Worm (Caenorhabditis elegans) whole organism, L4/young adult: ENCODE results near the gene mrps-25.

Experiments
- W03F9.2 ChIP-seq: fragments of 150-350 bp; optimal IDR thresholded peaks from 2 replicates; lab custom pipeline; 2014; ENCODE audit warnings: missing biosample characterization, missing genetic modification characterization
- dao-5 ChIP-seq: sonication (generic microtip); optimal IDR thresholded peaks from 2 replicates; lab custom pipeline; 2016; ENCODE audit warnings: missing genotype, missing genetic modification characterization, moderate library complexity, missing compliant biosample characterization
- him-1 ChIP-seq: sonication (generic microtip); optimal IDR thresholded peaks from 2 replicates; lab custom pipeline; 2016; ENCODE audit warnings: missing genotype, missing genetic modification reagents, missing genetic modification characterization, missing compliant biosample characterization

mrps-25 gene

ce11 chrIV:1056263-1056942 is at the start of gene mrps-25, which contains the start of gene Y55F3AM.13:
Gene mrps-25 (plus strand): TSS chrIV:1056892.
Gene Y55F3AM.13 (minus strand): TSS chrIV:1056313.
- no peak for TF ChIP-seq dao-5
- no peak for TF ChIP-seq W03F9.2 (tag; lab: Kevin White, UChicago)
- no peak for TF ChIP-seq him-1

ce11 chrIV:1009546-1009945 is 47.1 kb upstream of the mrps-25 start, which contains the start of gene Y55F3AM.9:
Gene Y55F3AM.9 (minus strand): TSS chrIV:1009734.
- TF ChIP-seq him-1 = no peak
- no peak for TF ChIP-seq dao-5

- no peak for TF ChIP-seq him-1
- no peak for TF ChIP-seq dao-5
- TF ChIP-seq W03F9.2 (tag; lab: Kevin White, UChicago) = no peak
These were observed 46.5 kb upstream of the mrps-25 start, which contains the start of gene atg-3 for ce11 chrIV:1010212-1010611. Gene atg-3 (plus strand): TSS chrIV:1010512.

- TF ChIP-seq W03F9.2 (tag; lab: Kevin White, UChicago) = no peak
- TF ChIP-seq dao-5 = no peak
- no peak for TF ChIP-seq him-1
These were observed 44.9 kb upstream of the mrps-25 start for ce11 chrIV:1011776-1012175.

- peak; percentile 71 for TF ChIP-seq W03F9.2 (tag; lab: Kevin White, UChicago)
- no peak for TF ChIP-seq him-1
- no peak for TF ChIP-seq dao-5
These were observed 44.2 kb upstream of the mrps-25 start, which contains the start of gene rbm-39 for ce11 chrIV:1012447-1012846. Gene rbm-39 (plus strand): TSS chrIV:1012624.

- TF ChIP-seq W03F9.2 (tag; lab: Kevin White, UChicago) (no peak), dao-5 (no peak), him-1 (no peak)
These were observed 43.4 kb upstream of the mrps-25 start for ce11 chrIV:1013233-1013798.

ce11 chrIV:1015430-1015829 is 41.3 kb upstream of the mrps-25 start:
- no peak for TF ChIP-seq W03F9.2 (tag; lab: Kevin White, UChicago)

ce11 chrIV:1019801-1020200 is 36.9 kb upstream of the mrps-25 start:
- TF ChIP-seq him-1 (no peak), dao-5 (no peak), W03F9.2 (tag; lab: Kevin White, UChicago) (no peak)

ce11 chrIV:1029939-1030338 is 26.8 kb upstream of the mrps-25 start, which contains the start of gene abhd-14:
Gene abhd-14 (minus strand): TSS chrIV:1030039.
- TF ChIP-seq dao-5 (no peak), W03F9.2 (tag; lab: Kevin White, UChicago) (no peak), him-1 (no peak)

ce11 chrIV:1035108-1035507 is 21.6 kb upstream of the mrps-25 start:
- TF ChIP-seq W03F9.2 (tag; lab: Kevin White, UChicago) (peak; percentile 33), dao-5 (no peak), him-1 (no peak)

ce11 chrIV:1038516-1038915 is 18.2 kb upstream of the mrps-25 start:
- no peak for TF ChIP-seq him-1
- no peak for TF ChIP-seq dao-5
- no peak for TF ChIP-seq W03F9.2 (tag; lab: Kevin White, UChicago)

- TF ChIP-seq him-1 = no peak
- TF ChIP-seq W03F9.2 (tag; lab: Kevin White, UChicago) = no peak
- no peak for TF ChIP-seq dao-5
These were observed 16.2 kb upstream of the mrps-25 start for ce11 chrIV:1040537-1040936.

ce11 chrIV:1044287-1044686 is 12.4 kb upstream of the mrps-25 start, which contains the start of gene Y55F3AM.11:
Gene Y55F3AM.11 (minus strand): TSS chrIV:1044387.
- TF ChIP-seq dao-5 = no peak
- TF ChIP-seq him-1 = no peak
- no peak for TF ChIP-seq W03F9.2 (tag; lab: Kevin White, UChicago)

ce11 chrIV:1045683-1046082 is 11.0 kb upstream of the mrps-25 start, which contains the start of gene srx-12:
Gene srx-12 (plus strand): TSS chrIV:1045983.
- TF ChIP-seq him-1 (no peak), W03F9.2 (tag; lab: Kevin White, UChicago) (no peak), dao-5 (no peak)

- TF ChIP-seq dao-5 = no peak
- TF ChIP-seq him-1 = no peak
- TF ChIP-seq W03F9.2 (tag; lab: Kevin White, UChicago) = no peak
These were observed 9.7 kb upstream of the mrps-25 start for ce11 chrIV:1046996-1047395.
